1 fruit fly cellular context compared by ENCODE assay signal in genomic region chr2L:14094606-14095005, dm6.
A peak's percentile ranks its signal among the peaks of the same experiment; 100 is the strongest.
TF ChIP-seq lines count a peak whose summit lies in the region.

No protein-coding gene starts in this region.

TF ChIP-seq in whole organism, embryonic, 481 proteins besides CTCF, POLR2A, EP300 and RAD21 (continued from another document):
- peak; percentile 56; the same call in 1 of the 3 replicates for TF ChIP-seq CG11560 (tag; IDR thresholded peaks at IDR 0.05; lab: Robert Waterston, UW)
- no peak for TF ChIP-seq CG4328 (GFP tag; optimal IDR thresholded peaks at IDR 0.05; lab: Kevin White, UChicago)
- TF ChIP-seq CG4854 (GFP tag; optimal IDR thresholded peaks at IDR 0.05; lab: Kevin White, UChicago) = peak; percentile 2
- TF ChIP-seq Stat92E (GFP tag; optimal IDR thresholded peaks at IDR 0.05; lab: Kevin White, UChicago) = no peak
- no peak for TF ChIP-seq Dip2 (GFP tag; IDR thresholded peaks at IDR 0.05; lab: Robert Waterston, UW)
- TF ChIP-seq Doc2 (GFP tag; IDR thresholded peaks at IDR 0.05; lab: Robert Waterston, UW) = no peak
- TF ChIP-seq CG10959 (GFP tag; IDR thresholded peaks at IDR 0.05; lab: Robert Waterston, UW) = peak; percentile 48; the same call in 1 of the 2 replicates
- TF ChIP-seq CG6683 (GFP tag; optimal IDR thresholded peaks at IDR 0.05; lab: Kevin White, UChicago) = no peak
- TF ChIP-seq inv (GFP tag; IDR thresholded peaks at IDR 0.05; lab: Robert Waterston, UW; ENCODE audit: partially characterized antibody) = peak; percentile 39; the same call in 1 of the 2 replicates
- TF ChIP-seq CG10147 (GFP tag; optimal IDR thresholded peaks at IDR 0.05; lab: Kevin White, UChicago) = no peak
- TF ChIP-seq CG1529 (GFP tag; optimal IDR thresholded peaks at IDR 0.05; lab: Kevin White, UChicago) = no peak
- TF ChIP-seq CG4820 (GFP tag; optimal IDR thresholded peaks at IDR 0.05; lab: Kevin White, UChicago) = peak; percentile 28
- TF ChIP-seq Rfx (GFP tag; IDR thresholded peaks at IDR 0.05; lab: Robert Waterston, UW) = peak; percentile 90; the same call in 1 of the 2 replicates
- TF ChIP-seq cas (GFP tag; IDR thresholded peaks at IDR 0.05; lab: Robert Waterston, UW) = no peak; the same call in 1 of the 2 replicates
- TF ChIP-seq CG18764 (GFP tag; optimal IDR thresholded peaks at IDR 0.05; lab: Kevin White, UChicago) = peak; percentile 15
- TF ChIP-seq CG2120 (GFP tag; optimal IDR thresholded peaks at IDR 0.05; lab: Kevin White, UChicago) = no peak
- TF ChIP-seq phol (tag; optimal IDR thresholded peaks at IDR 0.05; lab: Kevin White, UChicago) = no peak
- TF ChIP-seq Oaz (GFP tag; IDR thresholded peaks at IDR 0.05; lab: Robert Waterston, UW) = no peak
- no peak for TF ChIP-seq CG4730 (GFP tag; IDR thresholded peaks at IDR 0.05; lab: Robert Waterston, UW)
- TF ChIP-seq vnd (GFP tag; IDR thresholded peaks at IDR 0.05; lab: Robert Waterston, UW; ENCODE audit: partially characterized antibody) = no peak
- no peak for TF ChIP-seq E2f1 (GFP tag; IDR thresholded peaks at IDR 0.05; lab: Robert Waterston, UW)
- no peak for TF ChIP-seq CG10543 (GFP tag; optimal IDR thresholded peaks at IDR 0.05; lab: Kevin White, UChicago)
- 0 out of 3 replicates have a peak, but pooled peaks have one; percentile 28 for TF ChIP-seq HLH4C (GFP tag; IDR thresholded peaks at IDR 0.05; lab: Robert Waterston, UW; ENCODE audit: partially characterized antibody)
- no peak; the same call in 1 of the 2 replicates for TF ChIP-seq CG7372 (GFP tag; IDR thresholded peaks at IDR 0.05; lab: Robert Waterston, UW)
- TF ChIP-seq CG2116 (GFP tag; optimal IDR thresholded peaks at IDR 0.05; lab: Kevin White, UChicago) = no peak
- 0 out of 2 replicates have a peak, but pooled peaks have one; percentile 32 for TF ChIP-seq Awh (GFP tag; IDR thresholded peaks at IDR 0.05; lab: Robert Waterston, UW)
- peak; percentile 61 for TF ChIP-seq Xbp1 (GFP tag; optimal IDR thresholded peaks at IDR 0.05; lab: Kevin White, UChicago)
- no peak for TF ChIP-seq CG2199 (GFP tag; IDR thresholded peaks at IDR 0.05; lab: Robert Waterston, UW)
- no peak for TF ChIP-seq Ptx1 (GFP tag; IDR thresholded peaks at IDR 0.05; lab: Robert Waterston, UW)
- TF ChIP-seq luna (GFP tag; optimal IDR thresholded peaks at IDR 0.05; lab: Kevin White, UChicago) = peak; percentile 21
- TF ChIP-seq gcm2 (GFP tag; optimal IDR thresholded peaks at IDR 0.05; lab: Kevin White, UChicago) = no peak
- peak; percentile 44; the same call in 1 of the 2 replicates for TF ChIP-seq CG16779 (GFP tag; IDR thresholded peaks at IDR 0.05; lab: Robert Waterston, UW)
- no peak for TF ChIP-seq Max (GFP tag; optimal IDR thresholded peaks at IDR 0.05; lab: Kevin White, UChicago)
- TF ChIP-seq sim (GFP tag; IDR thresholded peaks at IDR 0.05; lab: Robert Waterston, UW) = no peak
- TF ChIP-seq CG11247 (GFP tag; IDR thresholded peaks at IDR 0.05; lab: Robert Waterston, UW) = no peak
- no peak for TF ChIP-seq CG12744 (GFP tag; optimal IDR thresholded peaks at IDR 0.05; lab: Kevin White, UChicago)
- no peak for TF ChIP-seq exex (tag; optimal IDR thresholded peaks at IDR 0.05; lab: Kevin White, UChicago)
- TF ChIP-seq CG42726 (GFP tag; IDR thresholded peaks at IDR 0.05; lab: Robert Waterston, UW; ENCODE audit: partially characterized antibody) = no peak; the same call in 1 of the 2 replicates
- peak; percentile 63; the same call in 2 of the 3 replicates for TF ChIP-seq dysf (GFP tag; IDR thresholded peaks at IDR 0.05; lab: Robert Waterston, UW)
- peak; percentile 6 for TF ChIP-seq cato (GFP tag; optimal IDR thresholded peaks at IDR 0.05; lab: Kevin White, UChicago; ENCODE audit: borderline replicate concordance)
- TF ChIP-seq CG4707 (GFP tag; optimal IDR thresholded peaks at IDR 0.05; lab: Kevin White, UChicago) = no peak
- TF ChIP-seq CG30403 (GFP tag; optimal IDR thresholded peaks at IDR 0.05; lab: Kevin White, UChicago) = peak; percentile 40
- no peak for TF ChIP-seq ham (GFP tag; IDR thresholded peaks at IDR 0.05; lab: Robert Waterston, UW)
- peak; percentile 33 for TF ChIP-seq CG4282 (GFP tag; optimal IDR thresholded peaks at IDR 0.05; lab: Kevin White, UChicago)
- TF ChIP-seq CG12155 (GFP tag; optimal IDR thresholded peaks at IDR 0.05; lab: Kevin White, UChicago) = peak; percentile 44
- TF ChIP-seq Dad (GFP tag; optimal IDR thresholded peaks at IDR 0.05; lab: Kevin White, UChicago) = peak; percentile 56
- no peak for TF ChIP-seq tna (GFP tag; IDR thresholded peaks at IDR 0.05; lab: Robert Waterston, UW; ENCODE audit: partially characterized antibody)
- TF ChIP-seq CG1603 (tag; optimal IDR thresholded peaks at IDR 0.05; lab: Kevin White, UChicago) = peak; percentile 58
- TF ChIP-seq hth (optimal IDR thresholded peaks at IDR 0.05; lab: Kevin White, UChicago) = no peak
- TF ChIP-seq gce (GFP tag; IDR thresholded peaks at IDR 0.05; lab: Robert Waterston, UW) = no peak
- peak; percentile 15; the same call in 1 of the 2 replicates for TF ChIP-seq CG4404 (GFP tag; IDR thresholded peaks at IDR 0.05; lab: Robert Waterston, UW)
- TF ChIP-seq so (GFP tag; IDR thresholded peaks at IDR 0.05; lab: Robert Waterston, UW) = no peak
- TF ChIP-seq CG1832 (GFP tag; optimal IDR thresholded peaks at IDR 0.05; lab: Kevin White, UChicago) = no peak
- no peak for TF ChIP-seq dati (GFP tag; IDR thresholded peaks at IDR 0.05; lab: Robert Waterston, UW)
- peak; percentile 57 for TF ChIP-seq Xrp1 (GFP tag; IDR thresholded peaks at IDR 0.05; lab: Robert Waterston, UW)
- no peak for TF ChIP-seq gfzf (GFP tag; optimal IDR thresholded peaks at IDR 0.05; lab: Kevin White, UChicago)
- TF ChIP-seq MTF-1 (GFP tag; optimal IDR thresholded peaks at IDR 0.05; lab: Kevin White, UChicago; ENCODE audit: borderline replicate concordance) = no peak
- no peak for TF ChIP-seq CrebB (tag; optimal IDR thresholded peaks at IDR 0.05; lab: Kevin White, UChicago)
- no peak for TF ChIP-seq odd (GFP tag; optimal IDR thresholded peaks at IDR 0.05; lab: Kevin White, UChicago)
- peak; percentile 64 for TF ChIP-seq knrl (GFP tag; IDR thresholded peaks at IDR 0.05; lab: Robert Waterston, UW; ENCODE audit: partially characterized antibody)
- no peak for TF ChIP-seq lola (GFP tag; optimal IDR thresholded peaks at IDR 0.05; lab: Kevin White, UChicago)
- no peak for TF ChIP-seq dmrt99B (tag; optimal IDR thresholded peaks at IDR 0.05; lab: Kevin White, UChicago)
- peak; percentile 12 for TF ChIP-seq CG17912 (GFP tag; optimal IDR thresholded peaks at IDR 0.05; lab: Kevin White, UChicago)
- peak; percentile 4 for TF ChIP-seq gro (GFP tag; optimal IDR thresholded peaks at IDR 0.05; lab: Kevin White, UChicago)
- TF ChIP-seq CG8290 (GFP tag; optimal IDR thresholded peaks at IDR 0.05; lab: Kevin White, UChicago) = peak; percentile 85
- peak in 1 of 2 experiments; percentile 77 for TF ChIP-seq CG8290 (tag; optimal IDR thresholded peaks at IDR 0.05; lab: Kevin White, UChicago)
- no peak for TF ChIP-seq Optix (GFP tag; IDR thresholded peaks at IDR 0.05; lab: Robert Waterston, UW)
- TF ChIP-seq CG8089 (GFP tag; optimal IDR thresholded peaks at IDR 0.05; lab: Kevin White, UChicago) = peak; percentile 21
- no peak for TF ChIP-seq Mad (GFP tag; optimal IDR thresholded peaks at IDR 0.05; lab: Kevin White, UChicago)
- TF ChIP-seq dpn (GFP tag; optimal IDR thresholded peaks at IDR 0.05; lab: Kevin White, UChicago) = peak; percentile 54 to 73
- peak; percentile 43; the same call in 1 of the 2 replicates for TF ChIP-seq Rx (GFP tag; IDR thresholded peaks at IDR 0.05; lab: Robert Waterston, UW)
- TF ChIP-seq CG30431 (GFP tag; optimal IDR thresholded peaks at IDR 0.05; lab: Kevin White, UChicago) = peak; percentile 28
- TF ChIP-seq CG6689 (GFP tag; IDR thresholded peaks at IDR 0.05; lab: Robert Waterston, UW) = no peak
- TF ChIP-seq CG12659 (GFP tag; optimal IDR thresholded peaks at IDR 0.05; lab: Kevin White, UChicago) = no peak
- TF ChIP-seq mam (GFP tag; optimal IDR thresholded peaks at IDR 0.05; lab: Kevin White, UChicago) = peak; percentile 75
- peak; percentile 67 for TF ChIP-seq CG14667 (GFP tag; IDR thresholded peaks at IDR 0.05; lab: Robert Waterston, UW)
- TF ChIP-seq HLHmδ (GFP tag; optimal IDR thresholded peaks at IDR 0.05; lab: Kevin White, UChicago) = no peak
- TF ChIP-seq ac (GFP tag; optimal IDR thresholded peaks at IDR 0.05; lab: Kevin White, UChicago) = no peak
- TF ChIP-seq Chrac-16 (GFP tag; optimal IDR thresholded peaks at IDR 0.05; lab: Kevin White, UChicago) = peak; percentile 31
- TF ChIP-seq CG30020 (tag; optimal IDR thresholded peaks at IDR 0.05; lab: Kevin White, UChicago) = no peak
- TF ChIP-seq CG15269 (tag; optimal IDR thresholded peaks at IDR 0.05; lab: Kevin White, UChicago) = no peak
- no peak for TF ChIP-seq CG12071 (GFP tag; optimal IDR thresholded peaks at IDR 0.05; lab: Kevin White, UChicago)
- TF ChIP-seq Deaf1 (tag; optimal IDR thresholded peaks at IDR 0.05; lab: Kevin White, UChicago) = no peak
- peak; percentile 13 for TF ChIP-seq CG10209 (GFP tag; optimal IDR thresholded peaks at IDR 0.05; lab: Kevin White, UChicago)
- peak; percentile 60 for TF ChIP-seq shn (GFP tag; optimal IDR thresholded peaks at IDR 0.05; lab: Kevin White, UChicago)
- TF ChIP-seq CG14965 (GFP tag; optimal IDR thresholded peaks at IDR 0.05; lab: Kevin White, UChicago; ENCODE audit: borderline replicate concordance) = no peak
- TF ChIP-seq Dp (GFP tag; optimal IDR thresholded peaks at IDR 0.05; lab: Kevin White, UChicago) = peak; percentile 88
- peak; percentile 53 for TF ChIP-seq CG8944 (GFP tag; optimal IDR thresholded peaks at IDR 0.05; lab: Kevin White, UChicago)
- TF ChIP-seq lilli (GFP tag; optimal IDR thresholded peaks at IDR 0.05; lab: Kevin White, UChicago) = peak; percentile 45
- peak; percentile 72 for TF ChIP-seq CG33213 (GFP tag; optimal IDR thresholded peaks at IDR 0.05; lab: Kevin White, UChicago)
- no peak for TF ChIP-seq Oli (tag; optimal IDR thresholded peaks at IDR 0.05; lab: Kevin White, UChicago)
- no peak for TF ChIP-seq CG1024 (GFP tag; IDR thresholded peaks at IDR 0.05; lab: Robert Waterston, UW)
- TF ChIP-seq ab (GFP tag; optimal IDR thresholded peaks at IDR 0.05; lab: Kevin White, UChicago) = peak; percentile 2
- TF ChIP-seq Hmr (GFP tag; optimal IDR thresholded peaks at IDR 0.05; lab: Kevin White, UChicago) = peak; percentile 55
- TF ChIP-seq CG10274 (GFP tag; optimal IDR thresholded peaks at IDR 0.05; lab: Kevin White, UChicago) = no peak
- TF ChIP-seq usp (GFP tag; optimal IDR thresholded peaks at IDR 0.05; lab: Kevin White, UChicago) = no peak
- no peak; the same call in 1 of the 2 replicates for TF ChIP-seq H2.0 (GFP tag; IDR thresholded peaks at IDR 0.05; lab: Robert Waterston, UW)
- TF ChIP-seq CG11696 (GFP tag; IDR thresholded peaks at IDR 0.05; lab: Robert Waterston, UW) = no peak
- TF ChIP-seq CG9437 (GFP tag; optimal IDR thresholded peaks at IDR 0.05; lab: Kevin White, UChicago) = no peak
- no peak for TF ChIP-seq psq (GFP tag; optimal IDR thresholded peaks at IDR 0.05; lab: Kevin White, UChicago)
- TF ChIP-seq Lhr (GFP tag; optimal IDR thresholded peaks at IDR 0.05; lab: Kevin White, UChicago) = peak; percentile 81
- TF ChIP-seq CG15073 (GFP tag; optimal IDR thresholded peaks at IDR 0.05; lab: Kevin White, UChicago) = no peak
- TF ChIP-seq yki (optimal IDR thresholded peaks at IDR 0.05; lab: Kevin White, UChicago) = peak; percentile 77
- no peak for TF ChIP-seq sens-2 (GFP tag; IDR thresholded peaks at IDR 0.05; lab: Robert Waterston, UW)
- TF ChIP-seq CG17328 (GFP tag; IDR thresholded peaks at IDR 0.05; lab: Robert Waterston, UW) = peak; percentile 55
- TF ChIP-seq crol (GFP tag; IDR thresholded peaks at IDR 0.05; lab: Robert Waterston, UW) = peak; percentile 31; the same call in 1 of the 2 replicates
- peak; percentile 95 for TF ChIP-seq pfk (GFP tag; optimal IDR thresholded peaks at IDR 0.05; lab: Kevin White, UChicago)
- TF ChIP-seq tx (GFP tag; optimal IDR thresholded peaks at IDR 0.05; lab: Kevin White, UChicago) = peak; percentile 21
- no peak for TF ChIP-seq CG17385 (GFP tag; optimal IDR thresholded peaks at IDR 0.05; lab: Kevin White, UChicago)
- TF ChIP-seq ash1 (GFP tag; optimal IDR thresholded peaks at IDR 0.05; lab: Kevin White, UChicago) = no peak
- TF ChIP-seq Neu2 (GFP tag; optimal IDR thresholded peaks at IDR 0.05; lab: Kevin White, UChicago; ENCODE audit: borderline replicate concordance) = no peak
- peak; percentile 74 for TF ChIP-seq amos (GFP tag; IDR thresholded peaks at IDR 0.05; lab: Robert Waterston, UW; ENCODE audit: partially characterized antibody)
- peak; percentile 98 for TF ChIP-seq stwl (tag; optimal IDR thresholded peaks at IDR 0.05; lab: Kevin White, UChicago)
- no peak for TF ChIP-seq Drgx (GFP tag; IDR thresholded peaks at IDR 0.05; lab: Robert Waterston, UW)
- TF ChIP-seq CG10565 (GFP tag; optimal IDR thresholded peaks at IDR 0.05; lab: Kevin White, UChicago) = no peak
- no peak for TF ChIP-seq CG15696 (tag; optimal IDR thresholded peaks at IDR 0.05; lab: Kevin White, UChicago)
- TF ChIP-seq hkb (optimal IDR thresholded peaks at IDR 0.05; lab: Kevin White, UChicago) = peak; percentile 65
- TF ChIP-seq hkb (GFP tag; IDR thresholded peaks at IDR 0.05; lab: Robert Waterston, UW) = no peak
- TF ChIP-seq CG2875 (GFP tag; optimal IDR thresholded peaks at IDR 0.05; lab: Kevin White, UChicago) = no peak
- TF ChIP-seq cad (GFP tag; optimal IDR thresholded peaks at IDR 0.05; lab: Kevin White, UChicago) = no peak
- TF ChIP-seq Antp (GFP tag; optimal IDR thresholded peaks at IDR 0.05; lab: Kevin White, UChicago) = peak; percentile 69
- no peak for TF ChIP-seq hbn (GFP tag; IDR thresholded peaks at IDR 0.05; lab: Robert Waterston, UW; ENCODE audit: partially characterized antibody)
- TF ChIP-seq zen (tag; optimal IDR thresholded peaks at IDR 0.05; lab: Kevin White, UChicago) = no peak
- no peak for TF ChIP-seq Lim3 (GFP tag; IDR thresholded peaks at IDR 0.05; lab: Robert Waterston, UW)
- no peak for TF ChIP-seq br (optimal IDR thresholded peaks at IDR 0.05; lab: Kevin White, UChicago)
- peak; percentile 40 for TF ChIP-seq HmgD (GFP tag; optimal IDR thresholded peaks at IDR 0.05; lab: Kevin White, UChicago)
- no peak for TF ChIP-seq trem (tag; optimal IDR thresholded peaks at IDR 0.05; lab: Kevin White, UChicago)
- peak; percentile 48 for TF ChIP-seq CG9817 (tag; optimal IDR thresholded peaks at IDR 0.05; lab: Kevin White, UChicago)
- no peak for TF ChIP-seq Fer3 (tag; optimal IDR thresholded peaks at IDR 0.05; lab: Kevin White, UChicago)
- TF ChIP-seq CG3163 (GFP tag; optimal IDR thresholded peaks at IDR 0.05; lab: Kevin White, UChicago) = peak; percentile 18
- peak; percentile 95 for TF ChIP-seq Myb (GFP tag; optimal IDR thresholded peaks at IDR 0.05; lab: Kevin White, UChicago)
- TF ChIP-seq CG18599 (GFP tag; optimal IDR thresholded peaks at IDR 0.05; lab: Kevin White, UChicago) = no peak
